Fruit fly (Drosophila melanogaster) whole organism, embryonic: Measurements from ENCODE around the gene CG6443.

Experiments
- Adf1 ChIP-seq: fragments of 200-800 bp; sonication (Bioruptor generic); IDR thresholded peaks from 2 replicates; pipeline ENCODE4 v1.3.6; 2022; ENCODE audit warnings: missing biosample characterization, missing genetic modification characterization
- Asciz ChIP-seq: fragments of 200-800 bp; sonication (Bioruptor generic); optimal IDR thresholded peaks from 2 replicates; lab custom pipeline; 2017; ENCODE audit warnings: missing biosample characterization, mild to moderate bottlenecking, missing genetic modification characterization, missing genetic modification reagents
- Bgb ChIP-seq: fragments of 200-800 bp; sonication (Bioruptor generic); IDR thresholded peaks from 2 replicates; pipeline ENCODE4 v1.3.6; 2022; ENCODE audit warnings: missing biosample characterization, missing genetic modification characterization; ENCODE audit not compliant: partially characterized antibody
- Blimp-1 ChIP-seq: fragments of 200-800 bp; sonication (Bioruptor generic); optimal IDR thresholded peaks from 3 replicates; lab custom pipeline; 2018; ENCODE audit warnings: missing biosample characterization, missing genetic modification characterization, mild to moderate bottlenecking, moderate library complexity, missing genetic modification reagents
- CG12299 ChIP-seq: fragments of 200-800 bp; sonication (Bioruptor generic); optimal IDR thresholded peaks from 2 replicates; lab custom pipeline; 2018; ENCODE audit warnings: missing biosample characterization, mild to moderate bottlenecking, missing genetic modification characterization
- CG13123 ChIP-seq: fragments of 200-800 bp; sonication (Bioruptor generic); optimal IDR thresholded peaks from 2 replicates; lab custom pipeline; 2016; ENCODE audit warnings: missing biosample characterization, missing genetic modification characterization
- CG13287 ChIP-seq: fragments of 200-800 bp; sonication (Bioruptor generic); IDR thresholded peaks from 2 replicates; pipeline ENCODE4 v1.3.6; 2022; ENCODE audit warnings: missing biosample characterization, missing genetic modification characterization; ENCODE audit not compliant: partially characterized antibody
- CG14860 ChIP-seq: fragments of 200-800 bp; sonication (Bioruptor generic); IDR thresholded peaks from 3 replicates; pipeline ENCODE4 v1.3.6; 2022; ENCODE audit warnings: missing biosample characterization, missing genetic modification characterization; ENCODE audit not compliant: partially characterized antibody
- CG17186 ChIP-seq: fragments of 200-800 bp; sonication (Bioruptor generic); optimal IDR thresholded peaks from 3 replicates; lab custom pipeline; 2017; ENCODE audit warnings: missing biosample characterization, missing genetic modification reagents, missing genetic modification characterization
- CG2199 ChIP-seq: fragments of 200-800 bp; sonication (Bioruptor generic); IDR thresholded peaks from 3 replicates; pipeline ENCODE4 v1.3.6; 2022; ENCODE audit warnings: missing biosample characterization, missing genetic modification characterization
- CG4424 ChIP-seq: fragments of 200-800 bp; sonication (Bioruptor generic); optimal IDR thresholded peaks from 3 replicates; lab custom pipeline; 2016; ENCODE audit warnings: missing biosample characterization, missing genetic modification characterization
- CG4730 ChIP-seq: fragments of 200-800 bp; sonication (Bioruptor generic); IDR thresholded peaks from 2 replicates; pipeline ENCODE4 v1.3.6; 2022; ENCODE audit warnings: missing biosample characterization, missing genetic modification characterization
- CG6175 ChIP-seq: fragments of 200-800 bp; sonication (Bioruptor generic); IDR thresholded peaks from 3 replicates; pipeline ENCODE4 v1.3.6; 2022; ENCODE audit warnings: missing biosample characterization, missing genetic modification characterization
- CG6689 ChIP-seq: fragments of 200-800 bp; sonication (Bioruptor generic); IDR thresholded peaks from 2 replicates; pipeline ENCODE4 v1.3.6; 2022; ENCODE audit warnings: missing biosample characterization, missing genetic modification characterization
- CG6791 ChIP-seq: fragments of 200-800 bp; sonication (Bioruptor generic); IDR thresholded peaks from 3 replicates; pipeline ENCODE4 v1.3.6; 2022; ENCODE audit warnings: missing biosample characterization, missing genetic modification characterization; ENCODE audit not compliant: partially characterized antibody
- CG7963 ChIP-seq: fragments of 200-800 bp; sonication (Bioruptor generic); IDR thresholded peaks from 3 replicates; pipeline ENCODE4 v1.3.6; 2022; ENCODE audit warnings: missing biosample characterization, missing genetic modification characterization; ENCODE audit not compliant: partially characterized antibody
- Fer1 ChIP-seq: fragments of 200-800 bp; sonication (Bioruptor generic); optimal IDR thresholded peaks from 2 replicates; lab custom pipeline; 2017; ENCODE audit warnings: missing biosample characterization, mild to moderate bottlenecking, missing genetic modification characterization
- Lpt ChIP-seq: fragments of >200 bp; optimal IDR thresholded peaks from 2 replicates; lab custom pipeline; 2018; ENCODE audit warnings: missing biosample characterization, missing genetic modification characterization
- MTF-1 ChIP-seq: fragments of 200-800 bp; sonication (Bioruptor generic); optimal IDR thresholded peaks from 2 replicates; lab custom pipeline; 2018; ENCODE audit warnings: missing biosample characterization, mild to moderate bottlenecking, missing genetic modification characterization, borderline replicate concordance
- Mad ChIP-seq: fragments of 200-800 bp; sonication (Bioruptor generic); optimal IDR thresholded peaks from 2 replicates; lab custom pipeline; 2016; ENCODE audit warnings: missing biosample characterization, missing genetic modification characterization
- NFAT ChIP-seq: fragments of 200-800 bp; sonication (Bioruptor generic); IDR thresholded peaks from 2 replicates; pipeline ENCODE4 v1.3.6; 2022; ENCODE audit warnings: missing biosample characterization, missing genetic modification characterization
- NfI ChIP-seq: fragments of 200-800 bp; sonication (Bioruptor generic); optimal IDR thresholded peaks from 3 replicates; lab custom pipeline; 2018; ENCODE audit warnings: missing biosample characterization, mild to moderate bottlenecking, missing genetic modification characterization, moderate library complexity
- PHDP ChIP-seq: fragments of 200-800 bp; sonication (Bioruptor generic); optimal IDR thresholded peaks from 3 replicates; lab custom pipeline; 2018; ENCODE audit warnings: missing biosample characterization, mild to moderate bottlenecking, missing genetic modification characterization, moderate library complexity
- Rfx ChIP-seq: fragments of 200-800 bp; sonication (Bioruptor generic); IDR thresholded peaks from 2 replicates; pipeline ENCODE4 v1.3.6; 2022; ENCODE audit warnings: missing biosample characterization, missing genetic modification characterization
- Sry-δ ChIP-seq: fragments of 200-800 bp; sonication (Bioruptor generic); optimal IDR thresholded peaks from 2 replicates; lab custom pipeline; 2016; ENCODE audit warnings: missing biosample characterization, missing genetic modification characterization
- abd-A ChIP-seq: fragments of 200-800 bp; sonication (Bioruptor generic); optimal IDR thresholded peaks from 3 replicates; lab custom pipeline; 2019; ENCODE audit warnings: missing biosample characterization, mild to moderate bottlenecking, missing genetic modification characterization, moderate library complexity
- ase ChIP-seq: fragments of 200-800 bp; sonication (Bioruptor generic); IDR thresholded peaks from 3 replicates; pipeline ENCODE4 v1.3.6; 2022; ENCODE audit warnings: missing biosample characterization, missing genetic modification characterization
- ato ChIP-seq: fragments of 200-800 bp; sonication (Bioruptor generic); IDR thresholded peaks from 2 replicates; pipeline ENCODE4 v1.3.6; 2022; ENCODE audit warnings: missing biosample characterization, missing genetic modification characterization; ENCODE audit not compliant: partially characterized antibody
- bbx ChIP-seq: fragments of 200-800 bp; sonication (Bioruptor generic); IDR thresholded peaks from 2 replicates; pipeline ENCODE4 v1.3.6; 2022; ENCODE audit warnings: missing biosample characterization, missing genetic modification characterization; ENCODE audit not compliant: partially characterized antibody
- bsh ChIP-seq, 2 experiments: fragments of 200-800 bp; sonication (Bioruptor generic); optimal IDR thresholded peaks; 2 replicates each; lab custom pipeline; 2017 to 2018; ENCODE audit warnings: mild to moderate bottlenecking in 2 of 2, missing biosample characterization in 2 of 2, missing genetic modification characterization in 2 of 2, moderate library complexity in 1 of 2
- btn ChIP-seq: fragments of 200-800 bp; sonication (Bioruptor generic); optimal IDR thresholded peaks from 2 replicates; lab custom pipeline; 2016; ENCODE audit warnings: missing biosample characterization, missing genetic modification characterization
- ci ChIP-seq: fragments of 200-800 bp; sonication (Bioruptor generic); IDR thresholded peaks from 3 replicates; pipeline ENCODE4 v1.3.6; 2022; ENCODE audit warnings: missing biosample characterization, missing genetic modification characterization
- en ChIP-seq: fragments of 200-800 bp; sonication (Bioruptor generic); optimal IDR thresholded peaks from 2 replicates; lab custom pipeline; 2016; ENCODE audit warnings: missing biosample characterization, missing genetic modification characterization
- fd64A ChIP-seq: fragments of 200-800 bp; sonication (Bioruptor generic); optimal IDR thresholded peaks from 3 replicates; lab custom pipeline; 2018; ENCODE audit warnings: missing biosample characterization, mild to moderate bottlenecking, missing genetic modification characterization
- fd96Cb ChIP-seq: fragments of 200-800 bp; sonication (Bioruptor generic); optimal IDR thresholded peaks from 2 replicates; lab custom pipeline; 2018; ENCODE audit warnings: missing biosample characterization, mild to moderate bottlenecking, missing genetic modification characterization, moderate library complexity
- gro ChIP-seq: fragments of 200-800 bp; sonication (Bioruptor generic); optimal IDR thresholded peaks from 2 replicates; lab custom pipeline; 2016; ENCODE audit warnings: missing biosample characterization, missing genetic modification characterization
- jing ChIP-seq: fragments of 200-800 bp; sonication (Bioruptor generic); optimal IDR thresholded peaks from 2 replicates; lab custom pipeline; 2018; ENCODE audit warnings: missing biosample characterization, mild to moderate bottlenecking, missing genetic modification characterization
- kah ChIP-seq: fragments of 200-800 bp; sonication (Bioruptor generic); optimal IDR thresholded peaks from 2 replicates; lab custom pipeline; 2018; ENCODE audit warnings: missing biosample characterization, mild to moderate bottlenecking, missing genetic modification characterization
- pfk ChIP-seq: fragments of 200-800 bp; sonication (Bioruptor generic); optimal IDR thresholded peaks from 2 replicates; lab custom pipeline; 2018; ENCODE audit warnings: missing biosample characterization, mild to moderate bottlenecking, missing genetic modification characterization, moderate library complexity
- pros ChIP-seq: fragments of 200-800 bp; sonication (Bioruptor generic); optimal IDR thresholded peaks from 3 replicates; lab custom pipeline; 2019; ENCODE audit warnings: missing biosample characterization, mild to moderate bottlenecking, missing genetic modification characterization, moderate library complexity
- pzg ChIP-seq: fragments of 200-800 bp; sonication (Bioruptor generic); optimal IDR thresholded peaks from 3 replicates; lab custom pipeline; 2018; ENCODE audit warnings: missing biosample characterization, mild to moderate bottlenecking, missing genetic modification characterization, moderate library complexity
- ro ChIP-seq: fragments of 200-800 bp; sonication (Bioruptor generic); IDR thresholded peaks from 2 replicates; pipeline ENCODE4 v1.3.6; 2022; ENCODE audit warnings: missing biosample characterization, missing genetic modification characterization
- run ChIP-seq: fragments of 200-800 bp; sonication (Bioruptor generic); optimal IDR thresholded peaks from 3 replicates; lab custom pipeline; 2018; ENCODE audit warnings: missing biosample characterization, mild to moderate bottlenecking, missing genetic modification characterization
- schlank ChIP-seq: fragments of 200-800 bp; sonication (Bioruptor generic); optimal IDR thresholded peaks from 2 replicates; lab custom pipeline; 2018; ENCODE audit warnings: missing biosample characterization, mild to moderate bottlenecking, missing genetic modification characterization
- sd ChIP-seq: fragments of 200-800 bp; sonication (Bioruptor generic); optimal IDR thresholded peaks from 3 replicates; lab custom pipeline; 2018; ENCODE audit warnings: missing biosample characterization, mild to moderate bottlenecking, missing genetic modification characterization, moderate library complexity
- sna ChIP-seq: fragments of 200-800 bp; sonication (Bioruptor generic); IDR thresholded peaks from 2 replicates; pipeline ENCODE4 v1.3.6; 2022; ENCODE audit warnings: missing biosample characterization, missing genetic modification characterization; ENCODE audit not compliant: partially characterized antibody
- sob ChIP-seq: fragments of 200-800 bp; sonication (Bioruptor generic); IDR thresholded peaks from 2 replicates; pipeline ENCODE4 v1.3.6; 2022; ENCODE audit warnings: missing biosample characterization, missing genetic modification characterization
- tin ChIP-seq: fragments of 200-800 bp; sonication (Bioruptor generic); optimal IDR thresholded peaks from 3 replicates; lab custom pipeline; 2016; ENCODE audit warnings: missing biosample characterization, missing genetic modification characterization
- unc-4 ChIP-seq: fragments of 200-800 bp; sonication (Bioruptor generic); IDR thresholded peaks from 2 replicates; pipeline ENCODE4 v1.3.6; 2022; ENCODE audit warnings: missing biosample characterization, missing genetic modification characterization; ENCODE audit not compliant: partially characterized antibody

Gene CG6443

DNA sequence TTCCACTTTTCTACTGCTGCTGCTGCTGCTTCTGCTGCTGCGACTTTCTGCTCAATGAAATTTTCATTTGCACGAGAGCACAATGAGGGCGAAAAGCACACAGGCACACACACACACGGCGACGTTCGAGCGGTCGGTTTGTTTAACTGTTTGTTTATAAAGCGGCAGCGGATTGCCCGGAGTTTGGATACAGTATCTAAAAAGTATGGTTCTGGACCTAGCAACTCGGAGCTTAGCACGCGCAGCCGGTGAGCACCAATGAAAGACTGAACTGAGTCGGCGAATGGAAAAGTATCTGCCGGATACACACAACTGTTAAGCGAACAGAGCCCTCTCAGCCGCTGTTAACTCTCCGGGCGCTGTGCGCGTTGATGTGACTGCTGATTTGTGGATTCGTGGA is 27.3 kb downstream of the CG6443 start, which contains the start of gene CG17124 (continued):
- peak; percentile 63 for TF ChIP-seq Bgb (GFP tag; lab: Robert Waterston, UW)
- TF ChIP-seq run (tag; lab: Kevin White, UChicago) = peak; percentile 13
- peak; percentile 0 for TF ChIP-seq CG17186 (GFP tag; lab: Kevin White, UChicago)
- peak; percentile 76 for TF ChIP-seq CG12299 (tag; lab: Kevin White, UChicago)
- no peak for TF ChIP-seq CG13123
- TF ChIP-seq sob (GFP tag; lab: Robert Waterston, UW) = peak; percentile 57; the same call in 1 of the 2 replicates
- no peak for TF ChIP-seq fd96Cb
- no peak for TF ChIP-seq pfk
- TF ChIP-seq ci (GFP tag; lab: Robert Waterston, UW) = peak; percentile 74; the same call in 2 of the 3 replicates
- 0 out of 2 replicates have a peak, but pooled peaks have one; percentile 15 for TF ChIP-seq sna (GFP tag; lab: Robert Waterston, UW)
- peak; percentile 22 for TF ChIP-seq Mad (GFP tag; lab: Kevin White, UChicago)
- no peak for TF ChIP-seq CG4424 (GFP tag; lab: Kevin White, UChicago)
- peak; percentile 28 for TF ChIP-seq schlank (tag; lab: Kevin White, UChicago)
- TF ChIP-seq Sry-δ (GFP tag; lab: Kevin White, UChicago) = peak; percentile 1
- peak; percentile 64 for TF ChIP-seq MTF-1 (GFP tag; lab: Kevin White, UChicago)
- no peak for TF ChIP-seq en (GFP tag; lab: Kevin White, UChicago)
- no peak for TF ChIP-seq jing (GFP tag; lab: Kevin White, UChicago)
- TF ChIP-seq Fer1 (GFP tag; lab: Kevin White, UChicago) = peak; percentile 72
- TF ChIP-seq CG7963 (GFP tag; lab: Robert Waterston, UW) = 0 out of 3 replicates have a peak, but pooled peaks have one; percentile 17
- peak; percentile 39 for TF ChIP-seq fd64A (GFP tag; lab: Kevin White, UChicago)
- TF ChIP-seq Adf1 (GFP tag; lab: Robert Waterston, UW) = peak; percentile 68
- TF ChIP-seq NFAT (GFP tag; lab: Robert Waterston, UW) = peak; percentile 69
- 0 out of 2 replicates have a peak, but pooled peaks have one; percentile 11 for TF ChIP-seq CG4730
- 0 out of 2 replicates have a peak, but pooled peaks have one; percentile 9 for TF ChIP-seq ato (GFP tag; lab: Robert Waterston, UW)
- peak; percentile 9 for TF ChIP-seq PHDP (tag; lab: Kevin White, UChicago)
- TF ChIP-seq unc-4 (GFP tag; lab: Robert Waterston, UW) = peak; percentile 40; the same call in 1 of the 2 replicates
- TF ChIP-seq tin = no peak
- TF ChIP-seq gro = peak; percentile 70
- peak; percentile 51; the same call in 1 of the 2 replicates for TF ChIP-seq Rfx (GFP tag; lab: Robert Waterston, UW)
- no peak for TF ChIP-seq ro (GFP tag; lab: Robert Waterston, UW)
- TF ChIP-seq Lpt (GFP tag; lab: Kevin White, UChicago) = no peak
- TF ChIP-seq CG14860 (GFP tag; lab: Robert Waterston, UW) = no peak
- TF ChIP-seq CG6689 (GFP tag; lab: Robert Waterston, UW) = peak; percentile 11; the same call in 1 of the 2 replicates
- TF ChIP-seq btn (GFP tag; lab: Kevin White, UChicago) = no peak
- TF ChIP-seq sd = peak; percentile 30
- TF ChIP-seq pros (GFP tag; lab: Kevin White, UChicago) = no peak
- TF ChIP-seq CG2199 (GFP tag; lab: Robert Waterston, UW) = peak; percentile 84; the same call in 2 of the 3 replicates
- peak; percentile 87 for TF ChIP-seq abd-A (tag; lab: Kevin White, UChicago)
- no peak for TF ChIP-seq pzg
- TF ChIP-seq ase (GFP tag; lab: Robert Waterston, UW) = no peak
- TF ChIP-seq CG6175 (GFP tag; lab: Robert Waterston, UW) = no peak
- peak; percentile 14 to 27 for TF ChIP-seq bsh (GFP tag; optimal IDR thresholded peaks at IDR 0.05; lab: Kevin White, UChicago)
- peak; percentile 48; the same call in 2 of the 3 replicates for TF ChIP-seq CG6791 (GFP tag; lab: Robert Waterston, UW)
- TF ChIP-seq NfI = peak; percentile 30
- TF ChIP-seq bbx = peak; percentile 55; the same call in 1 of the 2 replicates
- peak; percentile 9 for TF ChIP-seq Blimp-1 (GFP tag; lab: Kevin White, UChicago)
- peak; percentile 55; the same call in 1 of the 2 replicates for TF ChIP-seq CG13287 (GFP tag; lab: Robert Waterston, UW)
- TF ChIP-seq Asciz = peak; percentile 22
- TF ChIP-seq kah (GFP tag; lab: Kevin White, UChicago) = no peak
